Fruit fly (Drosophila melanogaster) whole organism: ENCODE results near the gene CG6409.

ENCODE experiments used
- CG8478 ChIP-seq: fragments of >200 bp; optimal IDR thresholded peaks from 2 replicates; lab custom pipeline; 2018; ENCODE audit warnings: inconsistent platforms
- Dll ChIP-seq: fragments of >200 bp; optimal IDR thresholded peaks from 2 replicates; lab custom pipeline; 2017
- EcR ChIP-seq, 2 experiments: fragments of >200 bp; optimal IDR thresholded peaks; 2 replicates each; lab custom pipeline; 2017; ENCODE audit warnings: missing biosample characterization in 2 of 2, missing genetic modification characterization in 2 of 2, missing genetic modification reagents in 2 of 2
- pan ChIP-seq: fragments of >200 bp; optimal IDR thresholded peaks from 2 replicates; lab custom pipeline; 2017
- psq ChIP-seq: fragments of >200 bp; optimal IDR thresholded peaks from 2 replicates; lab custom pipeline; 2017
- usp ChIP-seq: fragments of >200 bp; optimal IDR thresholded peaks from 2 replicates; lab custom pipeline; 2017; ENCODE audit warnings: missing biosample characterization, missing genetic modification characterization, mixed read lengths

- TF ChIP-seq usp (GFP tag; lab: Kevin White, UChicago) (no peak), CG8478 (lab: Kevin White, UChicago) (no peak), pan (lab: Kevin White, UChicago) (no peak), psq (lab: Kevin White, UChicago) (no peak), Dll (lab: Kevin White, UChicago) (no peak), EcR (GFP tag; optimal IDR thresholded peaks at IDR 0.05; lab: Kevin White, UChicago) (no peak)
Measured at dm6 chr3L:10858569-10858968, 23.6 kb downstream of the CG6409 start.
